Fruit fly (Drosophila melanogaster) whole organism, pupa: ENCODE data around the gene dos.

Experiments used
- CG10348 ChIP-seq: fragments of 200-800 bp; sonication (Bioruptor generic); IDR thresholded peaks from 2 replicates; pipeline ENCODE4 v1.3.6; 2022; ENCODE audit warnings: missing biosample characterization, missing genetic modification characterization
- CG12605 ChIP-seq: fragments of 200-800 bp; sonication (Bioruptor generic); IDR thresholded peaks from 2 replicates; pipeline ENCODE4 v1.3.6; 2022; ENCODE audit warnings: missing biosample characterization, missing genetic modification characterization
- CG13204 ChIP-seq: fragments of 200-800 bp; sonication (Bioruptor generic); optimal IDR thresholded peaks from 2 replicates; lab custom pipeline; 2018; ENCODE audit warnings: missing biosample characterization, mild to moderate bottlenecking, missing genetic modification characterization, moderate library complexity
- CG14655 ChIP-seq: fragments of 200-800 bp; sonication (Bioruptor generic); optimal IDR thresholded peaks from 3 replicates; lab custom pipeline; 2017; ENCODE audit warnings: mild to moderate bottlenecking, missing biosample characterization, missing genetic modification reagents, missing genetic modification characterization
- CG15710 ChIP-seq: fragments of 200-800 bp; sonication (Bioruptor generic); optimal IDR thresholded peaks from 2 replicates; lab custom pipeline; 2018; ENCODE audit warnings: missing biosample characterization, mild to moderate bottlenecking, missing genetic modification characterization, moderate library complexity
- CG17806 ChIP-seq: fragments of 200-800 bp; sonication (Bioruptor generic); optimal IDR thresholded peaks from 2 replicates; lab custom pipeline; 2018; ENCODE audit warnings: missing biosample characterization, mild to moderate bottlenecking, missing genetic modification characterization, moderate library complexity
- CG32121 ChIP-seq: fragments of 200-800 bp; sonication (Bioruptor generic); IDR thresholded peaks from 2 replicates; pipeline ENCODE4 v1.3.6; 2022; ENCODE audit warnings: missing biosample characterization, missing genetic modification characterization
- CG34367 ChIP-seq: fragments of 200-800 bp; sonication (Bioruptor generic); optimal IDR thresholded peaks from 2 replicates; lab custom pipeline; 2018; ENCODE audit warnings: missing biosample characterization, mild to moderate bottlenecking, missing genetic modification characterization
- CG4496 ChIP-seq: fragments of 200-800 bp; sonication (Bioruptor generic); IDR thresholded peaks from 3 replicates; pipeline ENCODE4 v1.3.6; 2022; ENCODE audit warnings: missing biosample characterization, missing genetic modification characterization
- CG8159 ChIP-seq: fragments of 200-800 bp; sonication (Bioruptor generic); optimal IDR thresholded peaks from 3 replicates; lab custom pipeline; 2018; ENCODE audit warnings: missing biosample characterization, mild to moderate bottlenecking, missing genetic modification characterization, moderate library complexity
- CG8301 ChIP-seq: fragments of 200-800 bp; sonication (Bioruptor generic); optimal IDR thresholded peaks from 2 replicates; lab custom pipeline; 2018; ENCODE audit warnings: missing biosample characterization, mild to moderate bottlenecking, missing genetic modification characterization
- CG9948 ChIP-seq: fragments of 200-800 bp; sonication (Bioruptor generic); optimal IDR thresholded peaks from 2 replicates; lab custom pipeline; 2018; ENCODE audit warnings: missing biosample characterization, mild to moderate bottlenecking, missing genetic modification characterization, moderate library complexity
- D1 ChIP-seq: fragments of 200-800 bp; sonication (Bioruptor generic); optimal IDR thresholded peaks from 2 replicates; lab custom pipeline; 2018; ENCODE audit warnings: missing biosample characterization, mild to moderate bottlenecking, missing genetic modification characterization, moderate library complexity
- EcR ChIP-seq: fragments of 200-800 bp; sonication (Bioruptor generic); optimal IDR thresholded peaks from 3 replicates; lab custom pipeline; 2019; ENCODE audit warnings: missing biosample characterization, missing genetic modification characterization, mild to moderate bottlenecking, moderate library complexity, missing genetic modification reagents
- Ets98B ChIP-seq: fragments of 200-800 bp; sonication (Bioruptor generic); IDR thresholded peaks from 2 replicates; pipeline ENCODE4 v1.3.6; 2022; ENCODE audit warnings: missing biosample characterization, missing genetic modification characterization
- Pif1A ChIP-seq: fragments of 200-800 bp; sonication (Bioruptor generic); optimal IDR thresholded peaks from 3 replicates; lab custom pipeline; 2016; ENCODE audit warnings: missing biosample characterization, missing genetic modification characterization
- Pif1B ChIP-seq: fragments of 200-800 bp; sonication (Bioruptor generic); optimal IDR thresholded peaks from 3 replicates; lab custom pipeline; 2016; ENCODE audit warnings: missing biosample characterization, missing genetic modification characterization
- Snoo ChIP-seq: fragments of 200-800 bp; sonication (Bioruptor generic); optimal IDR thresholded peaks from 3 replicates; lab custom pipeline; 2017; ENCODE audit warnings: missing biosample characterization, mild to moderate bottlenecking, missing genetic modification characterization, inconsistent platforms
- fd96Ca ChIP-seq: fragments of 200-800 bp; sonication (Bioruptor generic); IDR thresholded peaks from 3 replicates; pipeline ENCODE4 v1.3.6; 2022; ENCODE audit warnings: missing biosample characterization, missing genetic modification characterization
- gl ChIP-seq: fragments of 200-800 bp; sonication (Bioruptor generic); optimal IDR thresholded peaks from 2 replicates; lab custom pipeline; 2018; ENCODE audit warnings: missing biosample characterization, mild to moderate bottlenecking, missing genetic modification characterization
- rn ChIP-seq: fragments of 200-800 bp; sonication (Bioruptor generic); IDR thresholded peaks from 2 replicates; pipeline ENCODE4 v1.3.6; 2022; ENCODE audit warnings: missing biosample characterization, missing genetic modification characterization

dos gene

dm6 chr3L:2578737-2579136, 10.5 kb upstream of the dos start:
- TF ChIP-seq CG8159 (no peak), CG9948 (tag; lab: Kevin White, UChicago) (peak; percentile 28), rn (GFP tag; lab: Robert Waterston, UW) (peak; percentile 58), CG14655 (peak; percentile 82), EcR (GFP tag; lab: Kevin White, UChicago) (no peak), Pif1B (GFP tag; lab: Kevin White, UChicago) (peak; percentile 30), CG13204 (GFP tag; lab: Kevin White, UChicago) (no peak), gl (tag; lab: Kevin White, UChicago) (no peak), Pif1A (GFP tag; lab: Kevin White, UChicago) (peak; percentile 48), CG15710 (tag; lab: Kevin White, UChicago) (peak; percentile 4), CG4496 (GFP tag; lab: Robert Waterston, UW) (peak; percentile 66), Ets98B (GFP tag; lab: Robert Waterston, UW) (peak; percentile 72), CG10348 (GFP tag; lab: Robert Waterston, UW) (no peak), CG17806 (tag; lab: Kevin White, UChicago) (peak; percentile 22), D1 (tag; lab: Kevin White, UChicago) (no peak), CG32121 (GFP tag; lab: Robert Waterston, UW) (peak; percentile 69; the same call in 1 of the 2 replicates), fd96Ca (no peak), CG8301 (peak; percentile 75), CG34367 (tag; lab: Kevin White, UChicago) (no peak), CG12605 (GFP tag; lab: Robert Waterston, UW) (peak; percentile 65), Snoo (no peak)
- TF ChIP-seq, all 21 proteins: peak for 12

dm6 chr3L:2579557-2580224, 9.5 kb upstream of the dos start:
- TF ChIP-seq EcR (GFP tag; lab: Kevin White, UChicago) (peak; percentile 91), D1 (tag; lab: Kevin White, UChicago) (no peak)

- TF ChIP-seq fd96Ca (peak; percentile 83), CG12605 (GFP tag; lab: Robert Waterston, UW) (peak; percentile 73), CG4496 (GFP tag; lab: Robert Waterston, UW) (peak; percentile 75), CG14655 (peak; percentile 86), Snoo (peak; percentile 54), rn (GFP tag; lab: Robert Waterston, UW) (peak; percentile 30; the same call in 1 of the 2 replicates), CG8159 (peak; percentile 70), CG9948 (tag; lab: Kevin White, UChicago) (peak; percentile 65), CG17806 (tag; lab: Kevin White, UChicago) (peak; percentile 66), EcR (GFP tag; lab: Kevin White, UChicago) (no peak), D1 (tag; lab: Kevin White, UChicago) (no peak), Pif1B (GFP tag; lab: Kevin White, UChicago) (peak; percentile 63), CG15710 (tag; lab: Kevin White, UChicago) (peak; percentile 56), CG34367 (tag; lab: Kevin White, UChicago) (peak; percentile 7), CG13204 (GFP tag; lab: Kevin White, UChicago) (no peak), CG10348 (GFP tag; lab: Robert Waterston, UW) (peak; percentile 63), Ets98B (GFP tag; lab: Robert Waterston, UW) (peak; percentile 87), CG32121 (GFP tag; lab: Robert Waterston, UW) (peak; percentile 88), gl (tag; lab: Kevin White, UChicago) (peak; percentile 34), Pif1A (GFP tag; lab: Kevin White, UChicago) (peak; percentile 68), CG8301 (peak; percentile 93)
- TF ChIP-seq, all 21 proteins: peak for 18
These were observed 7.8 kb upstream of the dos start for dm6 chr3L:2581343-2581825.

dm6 chr3L:2581857-2582256, 7.4 kb upstream of the dos start:
- peak; percentile 9 for TF ChIP-seq CG17806 (tag; lab: Kevin White, UChicago)
- no peak; the same call in 1 of the 2 replicates for TF ChIP-seq Ets98B (GFP tag; lab: Robert Waterston, UW)
- TF ChIP-seq Pif1B (GFP tag; lab: Kevin White, UChicago): no peak
- TF ChIP-seq CG32121 (GFP tag; lab: Robert Waterston, UW): peak; percentile 11
- TF ChIP-seq, all 21 proteins: peak for 2

dm6 chr3L:2582290-2582689, 6.9 kb upstream of the dos start:
- peak; percentile 91 for TF ChIP-seq Ets98B (GFP tag; lab: Robert Waterston, UW)
- TF ChIP-seq Pif1A (GFP tag; lab: Kevin White, UChicago): peak; percentile 55
- no peak for TF ChIP-seq CG15710 (tag; lab: Kevin White, UChicago)
- no peak for TF ChIP-seq EcR (GFP tag; lab: Kevin White, UChicago)
- TF ChIP-seq CG8301: peak; percentile 80
- no peak for TF ChIP-seq CG13204 (GFP tag; lab: Kevin White, UChicago)
- TF ChIP-seq gl (tag; lab: Kevin White, UChicago): no peak
- TF ChIP-seq Snoo: no peak
- TF ChIP-seq Pif1B (GFP tag; lab: Kevin White, UChicago): peak; percentile 36
- TF ChIP-seq CG8159: peak; percentile 32
- 0 out of 2 replicates have a peak, but pooled peaks have one; percentile 14 for TF ChIP-seq CG10348 (GFP tag; lab: Robert Waterston, UW)
- TF ChIP-seq CG17806 (tag; lab: Kevin White, UChicago): peak; percentile 43
- peak; percentile 30; the same call in 1 of the 2 replicates for TF ChIP-seq rn (GFP tag; lab: Robert Waterston, UW)
- TF ChIP-seq CG4496 (GFP tag; lab: Robert Waterston, UW): peak; percentile 89
- TF ChIP-seq CG9948 (tag; lab: Kevin White, UChicago): peak; percentile 41
- TF ChIP-seq CG32121 (GFP tag; lab: Robert Waterston, UW): peak; percentile 69
- TF ChIP-seq CG12605 (GFP tag; lab: Robert Waterston, UW): peak; percentile 78
- TF ChIP-seq fd96Ca: peak; percentile 92
- TF ChIP-seq D1 (tag; lab: Kevin White, UChicago): no peak
- TF ChIP-seq CG34367 (tag; lab: Kevin White, UChicago): peak; percentile 8
- peak; percentile 66 for TF ChIP-seq CG14655
